Fruit fly (Drosophila melanogaster) whole organism, prepupa: Measurements from ENCODE around the gene Agpat2.

Experiments used
- CG10669 ChIP-seq: fragments of 200-800 bp; sonication (Bioruptor generic); optimal IDR thresholded peaks from 3 replicates; lab custom pipeline; 2018; ENCODE audit warnings: missing biosample characterization, mild to moderate bottlenecking, missing genetic modification characterization, moderate library complexity
- CG11294 ChIP-seq: fragments of 200-800 bp; sonication (Bioruptor generic); IDR thresholded peaks from 2 replicates; pipeline ENCODE4 v1.3.6; 2022; ENCODE audit warnings: missing biosample characterization, missing genetic modification characterization
- CG11762 ChIP-seq: fragments of 200-800 bp; sonication (Bioruptor generic); optimal IDR thresholded peaks from 3 replicates; lab custom pipeline; 2016; ENCODE audit warnings: missing biosample characterization, missing genetic modification characterization; ENCODE audit not compliant: insufficient read depth
- CG15336 ChIP-seq: fragments of 200-800 bp; sonication (Bioruptor generic); IDR thresholded peaks from 2 replicates; pipeline ENCODE4 v1.3.6; 2022; ENCODE audit warnings: missing biosample characterization, missing genetic modification characterization
- CG3032 ChIP-seq: fragments of 200-800 bp; optimal IDR thresholded peaks from 2 replicates; lab custom pipeline; 2019; ENCODE audit warnings: missing biosample characterization, mild to moderate bottlenecking, missing genetic modification characterization, moderate library complexity
- CG31627 ChIP-seq: fragments of 200-800 bp; sonication (Bioruptor generic); optimal IDR thresholded peaks from 3 replicates; lab custom pipeline; 2016; ENCODE audit warnings: missing biosample characterization, missing genetic modification characterization
- CG34406 ChIP-seq: fragments of 200-800 bp; sonication (Bioruptor generic); optimal IDR thresholded peaks from 3 replicates; lab custom pipeline; 2016; ENCODE audit warnings: missing biosample characterization, missing genetic modification characterization
- CG4318 ChIP-seq: fragments of 200-800 bp; sonication (Bioruptor generic); optimal IDR thresholded peaks from 3 replicates; lab custom pipeline; 2017; ENCODE audit warnings: missing biosample characterization, mild to moderate bottlenecking, missing genetic modification characterization
- CG6163 ChIP-seq: fragments of 200-800 bp; sonication (Bioruptor generic); IDR thresholded peaks from 3 replicates; pipeline ENCODE4 v1.3.6; 2022; ENCODE audit warnings: missing biosample characterization, missing genetic modification characterization
- CG6276 ChIP-seq: fragments of 200-800 bp; sonication (Bioruptor generic); optimal IDR thresholded peaks from 2 replicates; lab custom pipeline; 2017; ENCODE audit warnings: missing biosample characterization, mild to moderate bottlenecking, missing genetic modification characterization
- CG6792 ChIP-seq: fragments of 200-800 bp; sonication (Bioruptor generic); optimal IDR thresholded peaks from 3 replicates; lab custom pipeline; 2016; ENCODE audit warnings: missing biosample characterization, missing genetic modification characterization
- CG6854 ChIP-seq: fragments of 200-800 bp; sonication (Bioruptor generic); optimal IDR thresholded peaks from 2 replicates; lab custom pipeline; 2017; ENCODE audit warnings: missing biosample characterization, mild to moderate bottlenecking, missing genetic modification characterization
- CG8119 ChIP-seq: fragments of 200-800 bp; sonication (Bioruptor generic); IDR thresholded peaks from 3 replicates; pipeline ENCODE4 v1.3.6; 2022; ENCODE audit warnings: missing biosample characterization, missing genetic modification characterization
- CG8319 ChIP-seq: fragments of 200-800 bp; sonication (Bioruptor generic); optimal IDR thresholded peaks from 3 replicates; lab custom pipeline; 2016; ENCODE audit warnings: missing biosample characterization, missing genetic modification characterization
- CG9139 ChIP-seq: fragments of 200-800 bp; sonication (Bioruptor generic); optimal IDR thresholded peaks from 3 replicates; lab custom pipeline; 2017; ENCODE audit warnings: missing biosample characterization, mild to moderate bottlenecking, missing genetic modification characterization
- Eip75B ChIP-seq: fragments of 200-800 bp; sonication (Bioruptor generic); optimal IDR thresholded peaks from 3 replicates; lab custom pipeline; 2016; ENCODE audit warnings: missing biosample characterization, missing genetic modification characterization
- Eip78C ChIP-seq: fragments of 200-800 bp; sonication (Bioruptor generic); peaks from one replicate; lab custom pipeline; 2016; ENCODE audit warnings: missing biosample characterization, missing genetic modification characterization
- Eip93F ChIP-seq: fragments of 200-800 bp; sonication (Bioruptor generic); optimal IDR thresholded peaks from 2 replicates; lab custom pipeline; 2016; ENCODE audit warnings: missing biosample characterization, mild to moderate bottlenecking, missing genetic modification characterization
- Ets21C ChIP-seq: fragments of 200-800 bp; sonication (Bioruptor generic); optimal IDR thresholded peaks from 3 replicates; lab custom pipeline; 2016; ENCODE audit warnings: missing biosample characterization, missing genetic modification characterization
- Ets96B ChIP-seq: fragments of 200-800 bp; optimal IDR thresholded peaks from 2 replicates; lab custom pipeline; 2019; ENCODE audit warnings: missing biosample characterization, mild to moderate bottlenecking, missing genetic modification characterization, moderate library complexity
- Hr38 ChIP-seq: sonication (Bioruptor generic); optimal IDR thresholded peaks from 2 replicates; lab custom pipeline; 2016; ENCODE audit warnings: missing biosample characterization, missing genetic modification characterization
- Hr4 ChIP-seq: fragments of 200-800 bp; sonication (Bioruptor generic); optimal IDR thresholded peaks from 3 replicates; lab custom pipeline; 2016; ENCODE audit warnings: missing biosample characterization, missing genetic modification characterization
- OdsH ChIP-seq: fragments of 200-800 bp; sonication (Bioruptor generic); optimal IDR thresholded peaks from 3 replicates; lab custom pipeline; 2016; ENCODE audit warnings: missing biosample characterization, missing genetic modification characterization
- Smox ChIP-seq: fragments of 200-800 bp; sonication (Bioruptor generic); optimal IDR thresholded peaks from 3 replicates; lab custom pipeline; 2016; ENCODE audit warnings: missing biosample characterization, missing genetic modification characterization
- Sox14 ChIP-seq: fragments of 200-800 bp; sonication (Bioruptor generic); optimal IDR thresholded peaks from 3 replicates; lab custom pipeline; 2016; ENCODE audit warnings: missing biosample characterization, missing genetic modification characterization
- Sox15 ChIP-seq: fragments of 200-800 bp; sonication (Bioruptor generic); optimal IDR thresholded peaks from 3 replicates; lab custom pipeline; 2016; ENCODE audit warnings: missing biosample characterization, missing genetic modification characterization
- achi ChIP-seq: fragments of 200-800 bp; sonication (Bioruptor generic); optimal IDR thresholded peaks from 3 replicates; lab custom pipeline; 2016; ENCODE audit warnings: missing biosample characterization, missing genetic modification characterization
- acj6 ChIP-seq: fragments of 200-800 bp; sonication (Bioruptor generic); optimal IDR thresholded peaks from 3 replicates; lab custom pipeline; 2016; ENCODE audit warnings: missing biosample characterization, missing genetic modification characterization
- cyc ChIP-seq: fragments of 200-800 bp; sonication (Bioruptor generic); optimal IDR thresholded peaks from 3 replicates; lab custom pipeline; 2016; ENCODE audit warnings: missing biosample characterization, missing genetic modification characterization
- dac ChIP-seq: fragments of 200-800 bp; sonication (Bioruptor generic); optimal IDR thresholded peaks from 2 replicates; lab custom pipeline; 2017; ENCODE audit warnings: missing biosample characterization, mild to moderate bottlenecking, missing genetic modification characterization
- dsx ChIP-seq: fragments of 200-800 bp; optimal IDR thresholded peaks from 3 replicates; lab custom pipeline; 2019; ENCODE audit warnings: missing biosample characterization, mild to moderate bottlenecking, missing genetic modification characterization, moderate library complexity; ENCODE audit not compliant: poor library complexity, severe bottlenecking
- fd59A ChIP-seq: fragments of 200-800 bp; sonication (Bioruptor generic); optimal IDR thresholded peaks from 2 replicates; lab custom pipeline; 2017; ENCODE audit warnings: missing biosample characterization, mild to moderate bottlenecking, missing genetic modification characterization, missing genetic modification reagents
- fkh ChIP-seq: fragments of 200-800 bp; sonication (Bioruptor generic); optimal IDR thresholded peaks from 3 replicates; lab custom pipeline; 2017; ENCODE audit warnings: missing biosample characterization, mild to moderate bottlenecking, missing genetic modification characterization, moderate library complexity
- lz ChIP-seq: fragments of 200-800 bp; sonication (Bioruptor generic); optimal IDR thresholded peaks from 3 replicates; lab custom pipeline; 2016; ENCODE audit warnings: missing biosample characterization, missing genetic modification characterization
- net ChIP-seq: fragments of 200-800 bp; sonication (Bioruptor generic); optimal IDR thresholded peaks from 3 replicates; lab custom pipeline; 2016; ENCODE audit warnings: missing biosample characterization, missing genetic modification characterization
- pdm3 ChIP-seq: fragments of 200-800 bp; sonication (Bioruptor generic); optimal IDR thresholded peaks from 3 replicates; lab custom pipeline; 2016; ENCODE audit warnings: missing biosample characterization, missing genetic modification characterization
- spab ChIP-seq: fragments of 200-800 bp; sonication (Bioruptor generic); optimal IDR thresholded peaks from 2 replicates; lab custom pipeline; 2017; ENCODE audit warnings: missing biosample characterization, mild to moderate bottlenecking, missing genetic modification characterization, missing genetic modification reagents
- ss ChIP-seq, 2 experiments: fragments of 200-800 bp; sonication (Bioruptor generic); optimal IDR thresholded peaks; 2 replicates in 1 of 2; 3 replicates in 1 of 2; lab custom pipeline; 2017 to 2018; ENCODE audit warnings: mild to moderate bottlenecking in 2 of 2, missing biosample characterization in 2 of 2, missing genetic modification characterization in 2 of 2, moderate library complexity in 1 of 2
- svp ChIP-seq: fragments of 200-800 bp; sonication (Bioruptor generic); peaks from one replicate; lab custom pipeline; 2016; ENCODE audit warnings: missing biosample characterization, missing genetic modification characterization
- vri ChIP-seq: fragments of 200-800 bp; sonication (Bioruptor generic); optimal IDR thresholded peaks from 3 replicates; lab custom pipeline; 2016; ENCODE audit warnings: missing biosample characterization, mild to moderate bottlenecking, missing genetic modification characterization

The Agpat2 gene

DNA sequence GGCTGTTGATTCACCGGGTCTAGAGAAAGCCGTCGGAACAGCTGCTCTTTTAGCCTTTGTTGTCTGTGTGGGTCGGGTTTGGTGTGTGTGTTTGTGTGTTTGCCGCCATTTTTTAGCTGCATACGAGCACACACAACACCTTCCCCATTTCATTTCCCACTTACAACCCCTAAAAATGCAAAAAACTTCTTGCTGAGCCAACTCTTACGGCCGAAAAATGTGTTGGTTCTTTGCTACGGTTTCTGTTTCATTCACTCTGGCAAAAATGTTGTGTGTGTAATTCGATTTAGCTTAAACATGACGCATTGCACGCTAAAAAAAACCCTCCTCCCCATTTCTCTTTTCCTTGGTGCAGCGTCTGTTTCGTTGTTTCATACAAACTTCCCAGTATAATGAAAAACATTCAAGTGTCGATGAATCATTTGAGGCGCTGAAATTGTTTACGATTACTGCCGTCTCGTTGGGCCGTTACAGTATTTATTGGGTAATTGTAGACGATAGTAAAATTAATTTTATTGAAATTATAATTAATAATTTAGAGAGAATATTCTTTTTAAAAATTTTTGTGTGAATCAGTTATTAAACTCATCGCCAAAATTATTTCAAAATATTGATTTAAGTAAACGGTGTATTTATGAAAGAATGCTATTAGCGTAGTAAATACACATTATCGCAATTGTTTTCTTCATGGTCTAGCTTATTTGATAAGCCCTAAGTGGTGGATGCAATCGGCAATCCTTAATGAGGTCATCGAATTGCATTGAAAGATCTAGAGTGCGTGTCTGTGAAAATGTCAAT is 37.6 kb downstream of the Agpat2 start (continued):
- no peak for TF ChIP-seq CG31627 (GFP tag; lab: Kevin White, UChicago)
- no peak for TF ChIP-seq CG6854 (GFP tag; lab: Kevin White, UChicago)
- no peak for TF ChIP-seq cyc
- TF ChIP-seq net (GFP tag; lab: Kevin White, UChicago), result no peak
- TF ChIP-seq Sox14 (GFP tag; lab: Kevin White, UChicago), result no peak
- TF ChIP-seq Ets21C (GFP tag; lab: Kevin White, UChicago), result no peak

DNA sequence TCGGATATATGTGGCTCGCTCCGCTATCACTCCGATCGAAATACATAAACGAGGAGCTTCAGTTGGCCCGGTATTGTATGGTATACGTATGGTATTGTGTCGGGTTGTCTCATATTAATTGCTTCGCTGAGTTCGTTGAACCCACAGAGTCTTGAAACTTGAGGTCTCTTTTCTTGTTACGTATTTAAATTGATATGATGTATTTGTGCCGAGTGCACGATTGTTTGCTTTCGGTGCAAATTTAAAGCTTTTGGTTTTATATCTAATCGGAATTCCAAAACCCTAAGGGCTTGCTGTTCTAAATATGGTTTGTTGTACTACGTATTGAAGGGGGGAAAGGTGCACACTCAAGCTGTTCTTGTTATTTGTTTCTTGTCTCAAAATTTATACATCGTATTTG is 38.6 kb downstream of the Agpat2 start:
- no peak for TF ChIP-seq CG10669
- TF ChIP-seq CG6792 (GFP tag; lab: Kevin White, UChicago), result no peak
- no peak for TF ChIP-seq acj6 (GFP tag; lab: Kevin White, UChicago)
- TF ChIP-seq CG6854 (GFP tag; lab: Kevin White, UChicago), result no peak
- peak; percentile 68 for TF ChIP-seq vri (GFP tag; lab: Kevin White, UChicago)
- TF ChIP-seq CG8119, result no peak

DNA sequence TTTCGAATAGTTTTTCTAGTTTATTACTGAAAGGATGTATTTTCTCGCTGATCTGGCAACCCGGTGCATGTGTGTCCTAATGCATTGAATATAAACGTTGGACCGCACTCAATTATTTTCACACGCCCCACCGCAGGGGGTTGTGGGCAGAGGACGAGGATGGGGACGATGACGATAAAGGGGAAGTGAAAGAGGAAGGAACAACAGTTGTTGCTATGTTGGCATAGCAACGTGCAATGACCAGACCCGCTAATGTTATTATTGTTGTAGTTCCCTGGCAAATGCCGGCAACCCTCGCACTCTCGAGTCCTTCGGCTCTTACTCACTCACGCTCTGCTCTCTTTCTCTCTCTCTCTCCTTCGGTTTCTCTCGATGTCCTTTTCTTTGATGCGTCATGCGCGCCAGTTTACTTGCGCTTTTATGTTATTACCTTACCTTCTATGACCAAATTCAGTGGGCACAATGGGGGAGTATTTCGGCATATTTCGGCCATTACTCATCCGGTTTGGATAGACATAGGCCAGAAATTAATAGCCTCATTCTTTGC is 39.1 kb downstream of the Agpat2 start:
- TF ChIP-seq fd59A (GFP tag; lab: Kevin White, UChicago), result no peak
- no peak for TF ChIP-seq Eip93F (GFP tag; lab: Kevin White, UChicago)
- no peak for TF ChIP-seq CG34406
- TF ChIP-seq CG6276, result no peak
- no peak for TF ChIP-seq Sox15 (GFP tag; lab: Kevin White, UChicago)
- TF ChIP-seq CG11294, result no peak
- no peak for TF ChIP-seq lz (GFP tag; lab: Kevin White, UChicago)
- no peak for TF ChIP-seq Hr38 (GFP tag; lab: Kevin White, UChicago)
- no peak for TF ChIP-seq CG8319
- TF ChIP-seq dsx (GFP tag; lab: Kevin White, UChicago), result no peak
- no peak for TF ChIP-seq Eip75B (GFP tag; lab: Kevin White, UChicago)
- no peak for TF ChIP-seq CG11762 (GFP tag; lab: Kevin White, UChicago)
- TF ChIP-seq ss (GFP tag; optimal IDR thresholded peaks at IDR 0.05; lab: Kevin White, UChicago), result no peak
- TF ChIP-seq achi, result no peak
- no peak for TF ChIP-seq CG8119
- no peak for TF ChIP-seq Sox14 (GFP tag; lab: Kevin White, UChicago)

DNA sequence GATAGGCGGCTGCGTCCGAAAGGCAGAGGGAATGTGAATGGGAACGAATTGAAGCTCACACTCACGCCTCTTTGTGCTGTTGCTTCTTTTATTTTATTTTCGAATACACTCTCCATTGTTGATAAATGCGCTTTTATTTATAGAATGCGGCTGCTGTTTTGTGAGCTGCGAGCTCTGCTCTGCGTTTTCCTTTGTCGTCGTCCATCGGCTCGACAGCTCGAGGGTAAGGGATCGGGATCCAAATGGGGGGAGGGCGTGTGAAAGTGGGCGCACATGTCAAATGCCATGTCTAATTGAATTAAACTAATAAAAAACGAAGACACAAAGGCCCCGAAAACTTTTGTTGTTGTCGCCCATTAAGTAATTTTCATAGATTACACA is 39.7 kb downstream of the Agpat2 start:
- TF ChIP-seq vri (GFP tag; lab: Kevin White, UChicago) (peak; percentile 6), Eip93F (GFP tag; lab: Kevin White, UChicago) (no peak), ss (GFP tag; optimal IDR thresholded peaks at IDR 0.05; lab: Kevin White, UChicago) (peak in 1 of 2 experiments; percentile 40), CG31627 (GFP tag; lab: Kevin White, UChicago) (no peak), Sox14 (GFP tag; lab: Kevin White, UChicago) (peak; percentile 80), CG6276 (no peak), dac (no peak), svp (GFP tag; lab: Kevin White, UChicago) (peak; percentile 81), CG4318 (GFP tag; lab: Kevin White, UChicago) (no peak), fd59A (GFP tag; lab: Kevin White, UChicago) (no peak), CG6163 (GFP tag; lab: Robert Waterston, UW) (peak; percentile 37; the same call in 1 of the 3 replicates)

DNA sequence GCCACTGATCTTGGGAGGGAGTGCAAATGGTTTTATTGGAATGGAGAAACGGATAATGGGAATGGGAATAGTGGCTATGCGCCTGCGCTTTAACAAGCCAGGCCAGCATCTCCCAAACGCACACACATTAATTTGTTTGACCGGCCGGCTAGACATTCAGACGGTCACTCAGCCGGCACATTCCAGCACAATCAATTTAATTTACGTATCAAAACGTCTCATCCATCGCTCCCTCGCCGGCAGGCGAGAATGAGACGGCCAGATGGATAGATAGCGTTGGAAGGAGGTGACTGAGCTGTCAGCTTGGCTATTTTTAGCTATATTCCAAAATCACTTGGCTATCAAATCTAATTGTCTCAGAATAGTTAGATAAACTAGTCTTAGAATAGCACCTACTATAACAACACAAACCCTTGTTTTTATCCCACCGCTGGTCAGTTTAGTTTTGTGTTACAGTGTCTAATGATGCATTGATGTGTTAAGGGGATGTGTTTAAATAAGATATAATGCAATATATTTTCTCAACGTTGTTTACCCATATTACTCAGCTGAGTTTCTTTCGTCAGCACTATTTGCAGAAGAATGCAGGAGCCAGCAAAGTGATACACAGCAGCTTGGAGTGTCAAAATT is 40.2 kb downstream of the Agpat2 start:
- TF ChIP-seq fkh (GFP tag; lab: Kevin White, UChicago) (peak; percentile 23), ss (GFP tag; optimal IDR thresholded peaks at IDR 0.05; lab: Kevin White, UChicago) (peak in 1 of 2 experiments; percentile 33), CG6854 (GFP tag; lab: Kevin White, UChicago) (no peak), spab (GFP tag; lab: Kevin White, UChicago) (no peak), CG3032 (no peak), CG15336 (GFP tag; lab: Robert Waterston, UW) (no peak), Ets96B (tag; lab: Kevin White, UChicago) (peak; percentile 20), pdm3 (GFP tag; lab: Kevin White, UChicago) (no peak), Hr38 (GFP tag; lab: Kevin White, UChicago) (no peak), CG9139 (GFP tag; lab: Kevin White, UChicago) (no peak), OdsH (GFP tag; lab: Kevin White, UChicago) (no peak), CG4318 (GFP tag; lab: Kevin White, UChicago) (no peak), lz (GFP tag; lab: Kevin White, UChicago) (no peak), Eip78C (GFP tag; lab: Kevin White, UChicago) (peak; percentile 54), dac (no peak), CG8319 (no peak), CG34406 (no peak), Eip75B (GFP tag; lab: Kevin White, UChicago) (no peak), Smox (GFP tag; lab: Kevin White, UChicago) (no peak), Hr4 (GFP tag; lab: Kevin White, UChicago) (peak; percentile 3)
